Fruit fly (Drosophila melanogaster): ENCODE results near the gene CG31076.

The CG31076 gene

DNA sequence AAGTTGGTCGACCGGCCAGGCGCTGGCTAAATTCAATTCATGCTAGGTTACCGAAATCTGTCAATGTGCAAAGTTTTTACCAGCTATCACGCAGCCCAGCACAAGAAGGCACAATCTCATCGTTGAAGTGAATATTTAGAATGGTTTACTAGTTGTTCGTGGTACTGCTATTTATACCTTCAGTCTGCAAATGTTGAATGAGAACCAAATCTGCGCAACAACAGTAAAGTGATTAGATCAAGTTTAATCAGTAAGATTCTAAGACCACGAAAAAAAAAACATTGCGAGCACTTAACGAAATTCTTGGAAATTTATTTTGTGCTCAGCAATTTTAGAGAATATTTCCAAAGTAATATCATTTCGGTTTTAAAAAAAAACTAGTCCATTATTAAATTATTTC is 15.7 kb upstream of the CG31076 start, which contains the start of gene CG6296:
Gene CG6296 (minus strand): TSS at position 132 of the 400 bp plus-strand sequence.
- TF ChIP-seq Vsx2 (GFP tag; optimal IDR thresholded peaks at IDR 0.05; ENCODE audit: partially characterized antibody) (no peak), Hr78 (GFP tag; optimal IDR thresholded peaks at IDR 0.05) (no peak), Hr83 (GFP tag; optimal IDR thresholded peaks at IDR 0.05; ENCODE audit: poor library complexity, severe bottlenecking) (no peak), Mio (GFP tag; optimal IDR thresholded peaks at IDR 0.05) (no peak), Jra (GFP tag; optimal IDR thresholded peaks at IDR 0.05) (no peak)

DNA sequence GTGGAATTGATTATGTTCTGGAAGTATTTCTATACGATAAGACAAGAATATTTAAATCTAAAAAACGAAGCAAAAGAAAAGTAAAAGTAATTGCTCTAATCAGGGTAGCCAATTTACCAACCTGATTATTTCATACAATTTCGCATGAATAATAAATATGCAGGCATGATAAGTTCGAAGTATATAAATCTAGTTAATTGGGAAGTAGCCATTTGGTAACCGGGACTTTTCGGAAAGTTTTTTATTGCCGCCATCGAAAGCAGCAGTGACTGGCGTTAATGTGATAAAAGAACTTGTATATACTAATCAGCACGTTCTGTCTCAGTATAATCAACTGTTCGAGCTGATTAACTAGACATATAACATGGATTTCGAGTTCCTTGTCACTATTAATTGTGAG is 13.1 kb upstream of the CG31076 start:
- TF ChIP-seq tai (GFP tag; optimal IDR thresholded peaks at IDR 0.05) (no peak), Jra (GFP tag; optimal IDR thresholded peaks at IDR 0.05) (no peak), jim (GFP tag; optimal IDR thresholded peaks at IDR 0.05) (no peak), dsf (GFP tag; optimal IDR thresholded peaks at IDR 0.05; ENCODE audit: borderline replicate concordance) (no peak)

DNA sequence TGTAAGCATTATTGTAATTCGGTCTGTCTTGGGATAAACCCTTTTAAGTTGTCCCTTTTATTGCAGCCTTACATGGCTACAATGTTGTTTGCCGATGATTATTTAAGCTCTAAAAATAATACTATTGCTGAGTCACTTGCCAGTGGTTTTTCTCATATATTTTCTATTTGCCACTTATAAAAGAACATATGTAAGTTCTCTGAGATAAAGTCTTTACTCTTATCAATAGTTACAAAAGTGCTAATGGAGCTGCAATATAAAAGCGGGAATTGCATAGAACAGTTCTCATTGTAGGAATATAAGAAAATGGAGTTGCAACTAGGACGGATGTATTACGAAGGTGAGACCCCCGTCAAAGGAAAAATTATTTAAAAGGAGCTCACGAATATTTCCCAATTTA is 9.8 kb upstream of the CG31076 start, which contains the start of gene CG31077:
Gene CG31077 (plus strand): TSS at position 301 of the 400 bp plus-strand sequence.
- TF ChIP-seq CG32264 (GFP tag; optimal IDR thresholded peaks at IDR 0.05) (no peak), Hnf4 (GFP tag; optimal IDR thresholded peaks at IDR 0.05) (no peak), h (GFP tag; optimal IDR thresholded peaks at IDR 0.05) (no peak), Hr78 (GFP tag; optimal IDR thresholded peaks at IDR 0.05) (no peak), CrebA (GFP tag; optimal IDR thresholded peaks at IDR 0.05; ENCODE audit: borderline replicate concordance) (no peak), lola (GFP tag; optimal IDR thresholded peaks at IDR 0.05) (no peak)

DNA sequence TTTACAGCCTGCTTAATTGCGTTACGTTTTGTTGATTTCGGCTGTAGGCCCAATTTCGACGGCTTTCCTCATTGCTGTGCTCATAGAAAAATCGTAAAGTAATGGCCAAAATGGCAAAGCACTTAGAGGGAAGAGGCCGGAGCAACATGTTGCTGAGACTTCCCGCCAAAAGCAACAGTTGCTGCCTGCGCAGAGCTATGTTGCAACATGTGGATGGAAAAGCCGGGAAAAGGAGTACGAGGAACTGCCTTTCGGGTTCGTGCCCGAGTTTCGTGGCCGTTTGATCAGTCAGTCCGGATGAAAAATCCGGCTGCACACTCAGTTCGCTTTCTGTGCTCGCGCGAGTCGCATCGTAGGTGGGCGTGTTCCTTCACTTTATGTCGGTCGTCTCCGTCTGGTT is 7.0 kb upstream of the CG31076 start, which contains the start of gene RYa-R:
Gene RYa-R (plus strand): TSS at position 339 of the 400 bp plus-strand sequence.
- TF ChIP-seq Sp1 (GFP tag; optimal IDR thresholded peaks at IDR 0.05), result no peak
- no peak for TF ChIP-seq pan (optimal IDR thresholded peaks at IDR 0.05)
- no peak for TF ChIP-seq Dfd (GFP tag; optimal IDR thresholded peaks at IDR 0.05)
- no peak for TF ChIP-seq psq (GFP tag; optimal IDR thresholded peaks at IDR 0.05)
- no peak for TF ChIP-seq Hr83 (GFP tag; optimal IDR thresholded peaks at IDR 0.05; ENCODE audit: poor library complexity, severe bottlenecking)
- TF ChIP-seq br (GFP tag; optimal IDR thresholded peaks at IDR 0.05), result no peak
- TF ChIP-seq foxo (GFP tag; optimal IDR thresholded peaks at IDR 0.05), result no peak
- TF ChIP-seq usp (GFP tag; optimal IDR thresholded peaks at IDR 0.05), result no peak
- TF ChIP-seq dsf (GFP tag; optimal IDR thresholded peaks at IDR 0.05; ENCODE audit: borderline replicate concordance), result no peak
- no peak for TF ChIP-seq sage (GFP tag; optimal IDR thresholded peaks at IDR 0.05)
- no peak for TF ChIP-seq Abd-B (GFP tag; optimal IDR thresholded peaks at IDR 0.05)
- TF ChIP-seq Vsx2 (GFP tag; optimal IDR thresholded peaks at IDR 0.05; ENCODE audit: partially characterized antibody), result no peak
- no peak for TF ChIP-seq dmrt93B (GFP tag; optimal IDR thresholded peaks at IDR 0.05)
- no peak for TF ChIP-seq CG9705 (GFP tag; optimal IDR thresholded peaks at IDR 0.05)
- no peak for TF ChIP-seq Dif (GFP tag; optimal IDR thresholded peaks at IDR 0.05; ENCODE audit: partially characterized antibody)
- TF ChIP-seq h (GFP tag; optimal IDR thresholded peaks at IDR 0.05), result no peak

DNA sequence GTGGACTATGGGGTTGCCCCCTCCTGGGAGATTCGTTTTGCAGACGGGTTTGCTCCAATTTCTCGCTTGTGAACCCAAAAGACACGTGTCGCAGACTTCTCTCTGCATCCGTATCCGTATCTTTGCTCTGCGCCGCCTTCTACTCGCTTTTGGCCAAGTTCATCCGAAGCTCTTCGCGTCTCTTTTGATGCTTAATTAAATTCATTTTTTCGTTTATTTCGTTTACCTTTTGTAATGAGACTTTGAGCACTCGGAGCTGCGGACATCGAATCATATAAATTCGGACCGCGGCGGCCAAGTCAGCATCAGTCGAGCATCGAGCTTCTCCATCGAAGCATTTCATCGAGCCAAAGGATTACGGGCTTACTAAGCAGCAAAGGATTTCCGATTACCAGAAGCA is 4.9 kb upstream of the CG31076 start, which contains the start of gene TwdlC:
Gene TwdlC (plus strand): TSS at position 301 of the 400 bp plus-strand sequence.
- TF ChIP-seq Hnf4 (GFP tag; optimal IDR thresholded peaks at IDR 0.05) (no peak), CrebA (GFP tag; optimal IDR thresholded peaks at IDR 0.05; ENCODE audit: borderline replicate concordance) (no peak), Hr83 (GFP tag; optimal IDR thresholded peaks at IDR 0.05; ENCODE audit: poor library complexity, severe bottlenecking) (no peak), CG9705 (GFP tag; optimal IDR thresholded peaks at IDR 0.05) (no peak), Dif (GFP tag; optimal IDR thresholded peaks at IDR 0.05; ENCODE audit: partially characterized antibody) (no peak), pan (optimal IDR thresholded peaks at IDR 0.05) (no peak), Dfd (GFP tag; optimal IDR thresholded peaks at IDR 0.05) (no peak), psq (GFP tag; optimal IDR thresholded peaks at IDR 0.05) (no peak), Myc (optimal IDR thresholded peaks at IDR 0.05) (no peak), OdsH (GFP tag; optimal IDR thresholded peaks at IDR 0.05) (no peak), dsf (GFP tag; optimal IDR thresholded peaks at IDR 0.05; ENCODE audit: borderline replicate concordance) (no peak), Rel (GFP tag; optimal IDR thresholded peaks at IDR 0.05) (no peak), Rel (tag; optimal IDR thresholded peaks at IDR 0.05) (no peak), GATAd (GFP tag; optimal IDR thresholded peaks at IDR 0.05) (no peak), h (GFP tag; optimal IDR thresholded peaks at IDR 0.05) (no peak), dl (GFP tag; optimal IDR thresholded peaks at IDR 0.05; ENCODE audit: insufficient read depth in 1 of 2, partially characterized antibody in 2 of 2) (no peak)

Data from whole organism, wandering third instar larva.